Worm (Caenorhabditis elegans): ENCODE measurements around the gene ddl-2.

Gene ddl-2

ce11 chrII:13574395-13574794 is 26.9 kb upstream of the ddl-2 start:
- TF ChIP-seq daf-12 (tag; optimal IDR thresholded peaks at IDR 0.05): no peak
- TF ChIP-seq lin-15B (tag; optimal IDR thresholded peaks at IDR 0.05): no peak
- no peak for TF ChIP-seq nhr-25 (tag; optimal IDR thresholded peaks at IDR 0.05)
- no peak for TF ChIP-seq ceh-82 (tag; optimal IDR thresholded peaks at IDR 0.05)
- no peak for TF ChIP-seq ztf-4 (tag; optimal IDR thresholded peaks at IDR 0.05)
- TF ChIP-seq egl-5 (tag; optimal IDR thresholded peaks at IDR 0.05): no peak
- no peak for TF ChIP-seq fkh-2 (tag; optimal IDR thresholded peaks at IDR 0.05)
- TF ChIP-seq tbx-2 (tag; optimal IDR thresholded peaks at IDR 0.05): no peak
- TF ChIP-seq unc-39 (tag; optimal IDR thresholded peaks at IDR 0.05): no peak
- no peak for TF ChIP-seq nhr-12 (tag; optimal IDR thresholded peaks at IDR 0.05)
- no peak for TF ChIP-seq nhr-237 (tag; optimal IDR thresholded peaks at IDR 0.05)
- no peak for TF ChIP-seq mml-1 (tag; optimal IDR thresholded peaks at IDR 0.05)
- TF ChIP-seq mdl-1 (tag; optimal IDR thresholded peaks at IDR 0.05): no peak

ce11 chrII:13567871-13568270 is 20.4 kb upstream of the ddl-2 start, which contains the start of gene Y48E1B.3:
TSS of gene Y48E1B.3 (minus strand) at chrII:13567971.
- no peak for TF ChIP-seq snpc-4 (tag; optimal IDR thresholded peaks at IDR 0.05)
- no peak for TF ChIP-seq ceh-28 (tag; optimal IDR thresholded peaks at IDR 0.05)
- no peak for TF ChIP-seq tbx-2 (tag; optimal IDR thresholded peaks at IDR 0.05)
- TF ChIP-seq nhr-67 (tag; optimal IDR thresholded peaks at IDR 0.05): no peak
- no peak for TF ChIP-seq nhr-25 (tag; optimal IDR thresholded peaks at IDR 0.05)
- no peak for TF ChIP-seq ama-1 (optimal IDR thresholded peaks at IDR 0.05)
- TF ChIP-seq jun-1 (tag; optimal IDR thresholded peaks at IDR 0.05): no peak

ce11 chrII:13560553-13560952 is 13.1 kb upstream of the ddl-2 start:
- TF ChIP-seq lsy-12 (tag; optimal IDR thresholded peaks at IDR 0.05): no peak
- no peak for TF ChIP-seq skn-1 (tag; optimal IDR thresholded peaks at IDR 0.05)
- TF ChIP-seq ceh-16 (tag; optimal IDR thresholded peaks at IDR 0.05): no peak
- TF ChIP-seq pha-4 (tag; optimal IDR thresholded peaks at IDR 0.05): no peak

- TF ChIP-seq elt-1 (tag; optimal IDR thresholded peaks at IDR 0.05) (no peak), fos-1 (tag; optimal IDR thresholded peaks at IDR 0.05) (no peak), nhr-28 (tag; optimal IDR thresholded peaks at IDR 0.05) (no peak), egl-27 (tag; optimal IDR thresholded peaks at IDR 0.05) (no peak), daf-12 (tag; optimal IDR thresholded peaks at IDR 0.05) (no peak), skn-1 (tag; optimal IDR thresholded peaks at IDR 0.05) (no peak), snpc-4 (tag; optimal IDR thresholded peaks at IDR 0.05) (no peak), unc-39 (tag; optimal IDR thresholded peaks at IDR 0.05) (no peak), ama-1 (optimal IDR thresholded peaks at IDR 0.05) (no peak), elt-3 (tag; optimal IDR thresholded peaks at IDR 0.05) (no peak), lin-39 (tag; optimal IDR thresholded peaks at IDR 0.05) (no peak), mml-1 (tag; optimal IDR thresholded peaks at IDR 0.05) (no peak), nhr-77 (tag; optimal IDR thresholded peaks at IDR 0.05) (no peak), nfya-1 (tag; optimal IDR thresholded peaks at IDR 0.05; ENCODE audit: insufficient read depth) (no peak), ceh-9 (tag; optimal IDR thresholded peaks at IDR 0.05) (no peak), fkh-10 (GFP tag; optimal IDR thresholded peaks at IDR 0.05) (no peak), nhr-12 (tag; optimal IDR thresholded peaks at IDR 0.05) (no peak), R02D3.7 (tag; optimal IDR thresholded peaks at IDR 0.05) (no peak), jun-1 (tag; optimal IDR thresholded peaks at IDR 0.05) (no peak), nhr-43 (tag; optimal IDR thresholded peaks at IDR 0.05; ENCODE audit: poor library complexity, severe bottlenecking) (no peak)
These were observed 4.5 kb downstream of the ddl-2 start for ce11 chrII:13542991-13543390.

- TF ChIP-seq nhr-25 (tag; optimal IDR thresholded peaks at IDR 0.05) (no peak), nhr-76 (tag; optimal IDR thresholded peaks at IDR 0.05) (no peak), mdl-1 (tag; optimal IDR thresholded peaks at IDR 0.05) (no peak), lin-15B (tag; optimal IDR thresholded peaks at IDR 0.05) (no peak), egl-27 (tag; optimal IDR thresholded peaks at IDR 0.05) (no peak), nhr-43 (tag; optimal IDR thresholded peaks at IDR 0.05; ENCODE audit: poor library complexity, severe bottlenecking) (no peak), mml-1 (tag; optimal IDR thresholded peaks at IDR 0.05) (no peak), pha-4 (tag; optimal IDR thresholded peaks at IDR 0.05) (no peak), fkh-10 (GFP tag; optimal IDR thresholded peaks at IDR 0.05) (no peak), daf-12 (tag; optimal IDR thresholded peaks at IDR 0.05) (no peak), nhr-77 (tag; optimal IDR thresholded peaks at IDR 0.05) (no peak), elt-1 (tag; optimal IDR thresholded peaks at IDR 0.05) (no peak), elt-2 (tag; optimal IDR thresholded peaks at IDR 0.05) (no peak)
These were observed 6.5 kb downstream of the ddl-2 start, which contains the start of the genes noa-1 and Y48E1B.17 for ce11 chrII:13540956-13541355. TSS of gene noa-1 (minus strand) at chrII:13541056. TSS of gene Y48E1B.17 (minus strand) at chrII:13541084.

All from whole organism, L3 larva.